Fruit fly (Drosophila melanogaster) whole organism, embryonic: ENCODE data around the gene SerRS-m.

Source experiments
- Adf1 ChIP-seq: fragments of 200-800 bp; sonication (Bioruptor generic); IDR thresholded peaks from 2 replicates; pipeline ENCODE4 v1.3.6; 2022; ENCODE audit warnings: missing biosample characterization, missing genetic modification characterization
- Asciz ChIP-seq: fragments of 200-800 bp; sonication (Bioruptor generic); optimal IDR thresholded peaks from 2 replicates; lab custom pipeline; 2017; ENCODE audit warnings: missing biosample characterization, mild to moderate bottlenecking, missing genetic modification characterization, missing genetic modification reagents
- C15 ChIP-seq: fragments of 200-800 bp; sonication (Bioruptor generic); IDR thresholded peaks from 3 replicates; pipeline ENCODE4 v1.3.6; 2022; ENCODE audit warnings: missing biosample characterization, missing genetic modification characterization
- CG10366 ChIP-seq: fragments of 200-800 bp; sonication (Bioruptor generic); IDR thresholded peaks from 2 replicates; pipeline ENCODE4 v1.3.6; 2022; ENCODE audit warnings: missing biosample characterization, missing genetic modification characterization
- CG13424 ChIP-seq: fragments of 200-800 bp; sonication (Bioruptor generic); optimal IDR thresholded peaks from 2 replicates; lab custom pipeline; 2019; ENCODE audit warnings: missing biosample characterization, mild to moderate bottlenecking, missing genetic modification characterization, moderate library complexity
- CG13624 ChIP-seq: fragments of 200-800 bp; sonication (Bioruptor generic); optimal IDR thresholded peaks from 2 replicates; lab custom pipeline; 2016; ENCODE audit warnings: missing biosample characterization, missing genetic modification characterization
- CG18476 ChIP-seq: fragments of 200-800 bp; sonication (Bioruptor generic); optimal IDR thresholded peaks from 2 replicates; lab custom pipeline; 2016; ENCODE audit warnings: missing biosample characterization, mild to moderate bottlenecking, missing genetic modification characterization
- CG2129 ChIP-seq: fragments of 200-800 bp; sonication (Bioruptor generic); IDR thresholded peaks from 2 replicates; pipeline ENCODE4 v1.3.6; 2022; ENCODE audit warnings: missing biosample characterization, missing genetic modification characterization; ENCODE audit not compliant: partially characterized antibody
- CG30020 ChIP-seq: fragments of 200-800 bp; optimal IDR thresholded peaks from 2 replicates; lab custom pipeline; 2019; ENCODE audit warnings: missing biosample characterization, mild to moderate bottlenecking, missing genetic modification characterization, moderate library complexity
- CG3065 ChIP-seq: fragments of 200-800 bp; sonication (Bioruptor generic); optimal IDR thresholded peaks from 2 replicates; lab custom pipeline; 2016; ENCODE audit warnings: missing biosample characterization, missing genetic modification characterization
- CG3407 ChIP-seq: fragments of 200-800 bp; sonication (Bioruptor generic); optimal IDR thresholded peaks from 2 replicates; lab custom pipeline; 2018; ENCODE audit warnings: missing biosample characterization, mild to moderate bottlenecking, missing genetic modification characterization
- CG4820 ChIP-seq: fragments of 200-800 bp; sonication (Bioruptor generic); optimal IDR thresholded peaks from 3 replicates; lab custom pipeline; 2016; ENCODE audit warnings: missing biosample characterization, missing genetic modification characterization
- CG7271 ChIP-seq: fragments of 200-800 bp; sonication (Bioruptor generic); optimal IDR thresholded peaks from 2 replicates; lab custom pipeline; 2018; ENCODE audit warnings: missing biosample characterization, mild to moderate bottlenecking, missing genetic modification characterization, moderate library complexity
- CG8388 ChIP-seq: fragments of 200-800 bp; sonication (Bioruptor generic); optimal IDR thresholded peaks from 2 replicates; lab custom pipeline; 2019; ENCODE audit warnings: missing biosample characterization, mild to moderate bottlenecking, missing genetic modification characterization, moderate library complexity
- CG9727 ChIP-seq: fragments of 200-800 bp; sonication (Bioruptor generic); optimal IDR thresholded peaks from 3 replicates; lab custom pipeline; 2017; ENCODE audit warnings: missing biosample characterization, mild to moderate bottlenecking, missing genetic modification characterization
- CG9797 ChIP-seq: fragments of 200-800 bp; sonication (Bioruptor generic); optimal IDR thresholded peaks from 3 replicates; lab custom pipeline; 2018; ENCODE audit warnings: missing biosample characterization, mild to moderate bottlenecking, missing genetic modification characterization
- CG9876 ChIP-seq: fragments of 200-800 bp; sonication (Bioruptor generic); optimal IDR thresholded peaks from 2 replicates; lab custom pipeline; 2016; ENCODE audit warnings: missing biosample characterization, missing genetic modification characterization
- Deaf1 ChIP-seq: fragments of 200-800 bp; optimal IDR thresholded peaks from 3 replicates; lab custom pipeline; 2019; ENCODE audit warnings: missing biosample characterization, mild to moderate bottlenecking, missing genetic modification characterization, moderate library complexity
- Dp ChIP-seq: fragments of 200-800 bp; sonication (Bioruptor generic); optimal IDR thresholded peaks from 2 replicates; lab custom pipeline; 2018; ENCODE audit warnings: missing biosample characterization, mild to moderate bottlenecking, missing genetic modification characterization, moderate library complexity
- Drgx ChIP-seq: fragments of 200-800 bp; sonication (Bioruptor generic); IDR thresholded peaks from 2 replicates; pipeline ENCODE4 v1.3.6; 2022; ENCODE audit warnings: missing biosample characterization, missing genetic modification characterization
- ERR ChIP-seq: fragments of 200-800 bp; sonication (Bioruptor generic); optimal IDR thresholded peaks from 2 replicates; lab custom pipeline; 2016; ENCODE audit warnings: missing biosample characterization, missing genetic modification characterization
- Elba2 ChIP-seq: fragments of 200-800 bp; sonication (Bioruptor generic); optimal IDR thresholded peaks from 3 replicates; lab custom pipeline; 2016; ENCODE audit warnings: missing biosample characterization, missing genetic modification characterization
- Fer2 ChIP-seq: fragments of 200-800 bp; sonication (Bioruptor generic); optimal IDR thresholded peaks from 2 replicates; lab custom pipeline; 2018; ENCODE audit warnings: missing biosample characterization, mild to moderate bottlenecking, missing genetic modification characterization, moderate library complexity
- HHEX ChIP-seq: fragments of 200-800 bp; sonication (Bioruptor generic); optimal IDR thresholded peaks from 3 replicates; lab custom pipeline; 2017; ENCODE audit warnings: missing biosample characterization, mild to moderate bottlenecking, missing genetic modification characterization, missing genetic modification reagents
- HLH54F ChIP-seq: fragments of 200-800 bp; sonication (Bioruptor generic); optimal IDR thresholded peaks from 3 replicates; lab custom pipeline; 2016; ENCODE audit warnings: missing biosample characterization, missing genetic modification characterization
- Myb ChIP-seq: fragments of 200-800 bp; sonication (Bioruptor generic); optimal IDR thresholded peaks from 2 replicates; lab custom pipeline; 2016; ENCODE audit warnings: missing biosample characterization, missing genetic modification characterization
- Nf-YB ChIP-seq: fragments of 200-800 bp; sonication (Bioruptor generic); optimal IDR thresholded peaks from 3 replicates; lab custom pipeline; 2019; ENCODE audit warnings: missing biosample characterization, mild to moderate bottlenecking, missing genetic modification characterization, moderate library complexity
- Oli ChIP-seq: fragments of 200-800 bp; sonication (Bioruptor generic); optimal IDR thresholded peaks from 2 replicates; lab custom pipeline; 2018; ENCODE audit warnings: missing biosample characterization, mild to moderate bottlenecking, missing genetic modification characterization, moderate library complexity
- Xrp1 ChIP-seq: fragments of 200-800 bp; sonication (Bioruptor generic); IDR thresholded peaks from 2 replicates; pipeline ENCODE4 v1.3.6; 2022; ENCODE audit warnings: missing biosample characterization, missing genetic modification characterization
- aop ChIP-seq: fragments of 200-800 bp; sonication (Bioruptor generic); IDR thresholded peaks from 2 replicates; pipeline ENCODE4 v1.3.6; 2022; ENCODE audit warnings: missing biosample characterization, missing genetic modification characterization
- bab2 ChIP-seq: fragments of 200-800 bp; sonication (Bioruptor generic); optimal IDR thresholded peaks from 2 replicates; lab custom pipeline; 2016; ENCODE audit warnings: missing biosample characterization, missing genetic modification characterization
- cg ChIP-seq: fragments of 200-800 bp; sonication (Bioruptor generic); optimal IDR thresholded peaks from 3 replicates; lab custom pipeline; 2019; ENCODE audit warnings: missing biosample characterization, mild to moderate bottlenecking, missing genetic modification characterization, moderate library complexity
- dm ChIP-seq: fragments of 200-800 bp; sonication (Bioruptor generic); optimal IDR thresholded peaks from 3 replicates; lab custom pipeline; 2016; ENCODE audit warnings: missing biosample characterization, missing genetic modification characterization
- dpn ChIP-seq, 2 experiments: fragments of 200-800 bp; sonication (Bioruptor generic); optimal IDR thresholded peaks; 3 replicates each; lab custom pipeline; 2016; ENCODE audit warnings: missing biosample characterization in 2 of 2, missing genetic modification characterization in 2 of 2
- en ChIP-seq: fragments of 200-800 bp; sonication (Bioruptor generic); optimal IDR thresholded peaks from 2 replicates; lab custom pipeline; 2016; ENCODE audit warnings: missing biosample characterization, missing genetic modification characterization
- fd3F ChIP-seq: fragments of 200-800 bp; sonication (Bioruptor generic); optimal IDR thresholded peaks from 2 replicates; lab custom pipeline; 2018; ENCODE audit warnings: missing biosample characterization, mild to moderate bottlenecking, missing genetic modification characterization, moderate library complexity
- grau ChIP-seq: fragments of 200-800 bp; optimal IDR thresholded peaks from 3 replicates; lab custom pipeline; 2019; ENCODE audit warnings: missing biosample characterization, mild to moderate bottlenecking, missing genetic modification characterization, moderate library complexity
- grn ChIP-seq: fragments of 200-800 bp; sonication (Bioruptor generic); optimal IDR thresholded peaks from 3 replicates; lab custom pipeline; 2017; ENCODE audit warnings: missing biosample characterization, missing genetic modification characterization
- ham ChIP-seq: fragments of 200-800 bp; sonication (Bioruptor generic); IDR thresholded peaks from 2 replicates; pipeline ENCODE4 v1.3.6; 2022; ENCODE audit warnings: missing biosample characterization, missing genetic modification characterization
- kah ChIP-seq: fragments of 200-800 bp; sonication (Bioruptor generic); optimal IDR thresholded peaks from 2 replicates; lab custom pipeline; 2018; ENCODE audit warnings: missing biosample characterization, mild to moderate bottlenecking, missing genetic modification characterization
- maf-S ChIP-seq: fragments of 200-800 bp; sonication (Bioruptor generic); optimal IDR thresholded peaks from 2 replicates; lab custom pipeline; 2016; ENCODE audit warnings: missing biosample characterization, missing genetic modification characterization
- scrt ChIP-seq: fragments of 200-800 bp; sonication (Bioruptor generic); optimal IDR thresholded peaks from 2 replicates; lab custom pipeline; 2018; ENCODE audit warnings: missing biosample characterization, mild to moderate bottlenecking, missing genetic modification characterization, moderate library complexity
- ssp ChIP-seq: fragments of 200-800 bp; sonication (Bioruptor generic); IDR thresholded peaks from 2 replicates; pipeline ENCODE4 v1.3.6; 2022; ENCODE audit warnings: missing biosample characterization, missing genetic modification characterization
- stwl ChIP-seq: fragments of 200-800 bp; sonication (Bioruptor generic); optimal IDR thresholded peaks from 3 replicates; lab custom pipeline; 2018; ENCODE audit warnings: missing biosample characterization, mild to moderate bottlenecking, missing genetic modification characterization, moderate library complexity
- sug ChIP-seq: fragments of 200-800 bp; optimal IDR thresholded peaks from 2 replicates; lab custom pipeline; 2019; ENCODE audit warnings: missing biosample characterization, mild to moderate bottlenecking, missing genetic modification characterization, moderate library complexity
- tgo ChIP-seq: fragments of 200-800 bp; sonication (Bioruptor generic); IDR thresholded peaks from 3 replicates; pipeline ENCODE4 v1.3.6; 2022; ENCODE audit warnings: missing biosample characterization, missing genetic modification characterization
- tin ChIP-seq: fragments of 200-800 bp; sonication (Bioruptor generic); optimal IDR thresholded peaks from 3 replicates; lab custom pipeline; 2016; ENCODE audit warnings: missing biosample characterization, missing genetic modification characterization
- tio ChIP-seq: fragments of 200-800 bp; sonication (Bioruptor generic); optimal IDR thresholded peaks from 2 replicates; lab custom pipeline; 2017; ENCODE audit warnings: missing biosample characterization, missing genetic modification characterization, inconsistent platforms
- unc-4 ChIP-seq: fragments of 200-800 bp; sonication (Bioruptor generic); IDR thresholded peaks from 2 replicates; pipeline ENCODE4 v1.3.6; 2022; ENCODE audit warnings: missing biosample characterization, missing genetic modification characterization; ENCODE audit not compliant: partially characterized antibody
- vfl ChIP-seq: fragments of 200-800 bp; sonication (Bioruptor generic); optimal IDR thresholded peaks from 2 replicates; lab custom pipeline; 2016; ENCODE audit warnings: missing biosample characterization, missing genetic modification characterization

SerRS-m gene

DNA sequence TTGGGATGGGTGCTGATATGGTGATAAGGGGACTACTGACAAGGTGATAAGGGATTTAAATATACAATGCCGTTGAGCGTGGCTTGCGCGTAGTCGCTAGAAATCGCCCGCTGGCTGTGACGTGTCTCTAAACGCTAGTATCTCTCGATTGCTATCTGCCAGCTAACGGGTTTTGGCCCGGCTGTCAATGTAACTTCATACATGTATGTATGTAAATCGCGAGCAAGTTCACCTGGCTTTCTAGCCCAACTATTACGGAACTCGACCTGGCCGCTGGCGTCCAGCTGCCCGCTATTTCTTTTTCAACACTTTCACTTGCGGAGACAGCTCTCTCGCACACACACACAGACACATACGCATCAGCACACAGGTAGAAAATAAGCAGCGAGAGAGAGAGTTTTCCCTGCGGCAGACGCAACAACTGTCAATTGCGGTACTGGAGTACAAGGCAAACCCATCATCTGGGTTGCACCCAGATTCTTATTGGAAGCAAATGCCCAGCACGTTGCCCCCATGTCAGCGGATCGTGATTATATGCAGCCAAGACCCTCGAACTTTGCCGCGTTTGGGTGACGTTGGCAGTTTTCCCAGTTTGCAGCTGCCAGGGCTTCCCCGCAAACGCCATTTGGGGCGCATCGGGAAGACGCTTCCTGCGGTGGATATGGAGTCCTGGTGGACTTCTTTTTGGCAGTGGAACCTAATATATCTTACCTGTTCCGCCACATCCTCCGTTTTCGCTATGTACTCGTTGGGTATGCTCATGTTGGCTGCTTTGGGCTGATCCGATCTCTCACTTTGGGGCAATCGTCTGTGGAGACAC is 4.9 kb downstream of the SerRS-m start (continued):
- TF ChIP-seq ssp (no peak), CG30020 (tag; lab: Kevin White, UChicago) (no peak), maf-S (no peak), CG9797 (no peak), scrt (GFP tag; lab: Kevin White, UChicago) (no peak), CG4820 (no peak), CG3407 (GFP tag; lab: Kevin White, UChicago) (no peak), tgo (no peak), CG13624 (no peak), tio (no peak), Deaf1 (tag; lab: Kevin White, UChicago) (no peak), grau (tag; lab: Kevin White, UChicago) (no peak), HLH54F (GFP tag; lab: Kevin White, UChicago) (no peak), tin (no peak), fd3F (GFP tag; lab: Kevin White, UChicago) (no peak), CG8388 (GFP tag; lab: Kevin White, UChicago) (no peak), CG18476 (GFP tag; lab: Kevin White, UChicago) (no peak), dpn (GFP tag; optimal IDR thresholded peaks at IDR 0.05; lab: Kevin White, UChicago) (no peak), grn (GFP tag; lab: Kevin White, UChicago) (peak; percentile 80), ERR (no peak), Oli (tag; lab: Kevin White, UChicago) (no peak), Asciz (GFP tag; lab: Kevin White, UChicago) (no peak), dm (GFP tag; lab: Kevin White, UChicago) (no peak), CG13424 (no peak), sug (peak; percentile 22), CG9876 (GFP tag; lab: Kevin White, UChicago) (no peak), Myb (GFP tag; lab: Kevin White, UChicago) (no peak), CG2129 (GFP tag; lab: Robert Waterston, UW) (no peak), CG10366 (no peak), Elba2 (GFP tag; lab: Kevin White, UChicago) (peak; percentile 83), stwl (tag; lab: Kevin White, UChicago) (no peak), HHEX (GFP tag; lab: Kevin White, UChicago) (no peak), cg (peak; percentile 76), aop (GFP tag; lab: Robert Waterston, UW) (no peak), C15 (no peak), en (GFP tag; lab: Kevin White, UChicago) (no peak), ham (GFP tag; lab: Robert Waterston, UW) (no peak), bab2 (no peak), unc-4 (GFP tag; lab: Robert Waterston, UW) (no peak), Adf1 (GFP tag; lab: Robert Waterston, UW) (no peak), CG9727 (GFP tag; lab: Kevin White, UChicago) (no peak), Fer2 (tag; lab: Kevin White, UChicago) (no peak), vfl (GFP tag; lab: Kevin White, UChicago) (no peak), Drgx (GFP tag; lab: Robert Waterston, UW) (no peak), CG7271 (tag; lab: Kevin White, UChicago) (no peak), Dp (GFP tag; lab: Kevin White, UChicago) (no peak), Nf-YB (no peak), CG3065 (no peak), kah (GFP tag; lab: Kevin White, UChicago) (no peak), Xrp1 (GFP tag; lab: Robert Waterston, UW) (no peak)
